Worm (Caenorhabditis elegans) whole organism, young adult: ENCODE measurements around the gene F28C6.5.

Source experiments
- C06A6.2 ChIP-seq: fragments of 200-800 bp; sonication (Bioruptor generic); conservative IDR thresholded peaks from 2 replicates; pipeline ENCODE4 v1.3.6; 2022; ENCODE audit warnings: missing genetic modification characterization, missing compliant biosample characterization
- C17E4.6 ChIP-seq: fragments of 200-800 bp; sonication (Bioruptor generic); IDR thresholded peaks from 2 replicates; pipeline ENCODE4 v1.3.6; 2022; ENCODE audit warnings: missing genetic modification reagents, missing genetic modification characterization, missing compliant biosample characterization
- F10E7.11 ChIP-seq: sonication (generic microtip); optimal IDR thresholded peaks from 2 replicates; lab custom pipeline; 2017; ENCODE audit warnings: mild to moderate bottlenecking, missing genetic modification characterization, moderate library complexity, missing compliant biosample characterization
- F33H1.4 ChIP-seq: fragments of 200-800 bp; sonication (Bioruptor generic); IDR thresholded peaks from 2 replicates; pipeline ENCODE4 v1.3.6; 2022; ENCODE audit warnings: missing genetic modification reagents, missing genetic modification characterization, missing compliant biosample characterization
- F37B4.10 ChIP-seq: fragments of 200-800 bp; sonication (Bioruptor generic); IDR thresholded peaks from 2 replicates; pipeline ENCODE4 v1.3.6; 2022; ENCODE audit warnings: missing genetic modification characterization, missing compliant biosample characterization
- F39B2.1 ChIP-seq: fragments of 200-800 bp; sonication (Bioruptor generic); IDR thresholded peaks from 2 replicates; pipeline ENCODE4 v1.3.6; 2022; ENCODE audit warnings: missing genetic modification reagents, missing genetic modification characterization, missing compliant biosample characterization
- F55B11.4 ChIP-seq: sonication (generic microtip); optimal IDR thresholded peaks from 2 replicates; lab custom pipeline; 2016; ENCODE audit warnings: missing compliant biosample characterization, missing genetic modification characterization, borderline replicate concordance; ENCODE audit not compliant: insufficient read depth
- K11D2.4 ChIP-seq: fragments of 200-800 bp; sonication (Bioruptor generic); IDR thresholded peaks from 2 replicates; pipeline ENCODE4 v1.3.6; 2022; ENCODE audit warnings: missing genetic modification reagents, missing genetic modification characterization, missing compliant biosample characterization
- Y53F4B.3 ChIP-seq: fragments of 200-800 bp; sonication (Bioruptor generic); IDR thresholded peaks from 2 replicates; pipeline ENCODE4 v1.3.6; 2022; ENCODE audit warnings: missing genetic modification reagents, missing genetic modification characterization, missing compliant biosample characterization
- Y56A3A.18 ChIP-seq: fragments of 200-800 bp; sonication (Bioruptor generic); IDR thresholded peaks from 2 replicates; pipeline ENCODE4 v1.3.6; 2022; ENCODE audit warnings: missing genetic modification reagents, missing genetic modification characterization, missing compliant biosample characterization
- ZK185.1 ChIP-seq: sonication (generic microtip); optimal IDR thresholded peaks from 2 replicates; lab custom pipeline; 2016; ENCODE audit warnings: mild to moderate bottlenecking, missing genetic modification characterization, missing compliant biosample characterization; ENCODE audit not compliant: poor library complexity, severe bottlenecking
- akir-1 ChIP-seq: fragments of 200-800 bp; sonication (Bioruptor generic); optimal IDR thresholded peaks from 2 replicates; lab custom pipeline; 2018; ENCODE audit warnings: mild to moderate bottlenecking, missing genetic modification characterization, moderate library complexity, missing compliant biosample characterization
- aptf-2 ChIP-seq: fragments of 200-800 bp; sonication (Bioruptor generic); conservative IDR thresholded peaks from 2 replicates; pipeline ENCODE4 v1.3.6; 2022; ENCODE audit warnings: missing genetic modification reagents, missing genetic modification characterization, missing compliant biosample characterization
- athp-1 ChIP-seq: sonication (generic microtip); optimal IDR thresholded peaks from 2 replicates; lab custom pipeline; 2017; ENCODE audit warnings: mild to moderate bottlenecking, missing genetic modification characterization, missing compliant biosample characterization
- attf-3 ChIP-seq: fragments of 200-800 bp; sonication (Bioruptor generic); conservative IDR thresholded peaks from 2 replicates; pipeline ENCODE4 v1.3.6; 2022; ENCODE audit warnings: missing genetic modification reagents, missing genetic modification characterization, missing compliant biosample characterization
- attf-5 ChIP-seq: fragments of 200-800 bp; sonication (Bioruptor generic); optimal IDR thresholded peaks from 2 replicates; lab custom pipeline; 2018; ENCODE audit warnings: mild to moderate bottlenecking, missing genetic modification characterization, missing compliant biosample characterization
- ceh-100 ChIP-seq: fragments of 200-800 bp; sonication (Bioruptor generic); IDR thresholded peaks from 2 replicates; pipeline ENCODE4 v1.3.6; 2022; ENCODE audit warnings: missing genetic modification reagents, missing genetic modification characterization, missing compliant biosample characterization
- ceh-40 ChIP-seq: fragments of 200-800 bp; sonication (Bioruptor generic); IDR thresholded peaks from 2 replicates; pipeline ENCODE4 v1.3.6; 2022; ENCODE audit warnings: missing genetic modification characterization, missing compliant biosample characterization
- chd-7 ChIP-seq: sonication (generic microtip); optimal IDR thresholded peaks from 2 replicates; lab custom pipeline; 2016; ENCODE audit warnings: mild to moderate bottlenecking, missing genetic modification characterization, moderate library complexity, missing compliant biosample characterization
- dox-1 ChIP-seq: fragments of 200-800 bp; sonication (Bioruptor generic); IDR thresholded peaks from 2 replicates; pipeline ENCODE4 v1.3.6; 2022; ENCODE audit warnings: missing genetic modification reagents, missing genetic modification characterization, missing compliant biosample characterization
- dpl-1 ChIP-seq: fragments of 150-350 bp; optimal IDR thresholded peaks from 2 replicates; lab custom pipeline; 2014; ENCODE audit warnings: missing biosample characterization, missing genetic modification reagents, missing genetic modification characterization
- egl-18 ChIP-seq: fragments of 200-800 bp; sonication (Bioruptor generic); IDR thresholded peaks from 2 replicates; pipeline ENCODE4 v1.3.6; 2022; ENCODE audit warnings: missing genetic modification reagents, missing genetic modification characterization, missing compliant biosample characterization
- egl-44 ChIP-seq: fragments of 200-800 bp; sonication (Bioruptor generic); IDR thresholded peaks from 2 replicates; pipeline ENCODE4 v1.3.6; 2022; ENCODE audit warnings: missing genetic modification reagents, missing genetic modification characterization, missing compliant biosample characterization
- fkh-3 ChIP-seq: sonication (generic microtip); optimal IDR thresholded peaks from 2 replicates; lab custom pipeline; 2016; ENCODE audit warnings: mild to moderate bottlenecking, missing genetic modification characterization, missing compliant biosample characterization
- hlh-12 ChIP-seq: sonication (generic microtip); optimal IDR thresholded peaks from 2 replicates; lab custom pipeline; 2016; ENCODE audit warnings: missing genetic modification characterization, missing compliant biosample characterization
- hmg-1.2 ChIP-seq: fragments of 200-800 bp; sonication (Bioruptor generic); IDR thresholded peaks from 2 replicates; pipeline ENCODE4 v1.3.6; 2022; ENCODE audit warnings: missing genetic modification reagents, missing genetic modification characterization, missing compliant biosample characterization
- hrde-1 ChIP-seq: sonication (generic microtip); optimal IDR thresholded peaks from 2 replicates; lab custom pipeline; 2016; ENCODE audit warnings: missing genetic modification characterization, mild to moderate bottlenecking, missing compliant biosample characterization, moderate library complexity, missing genotype, missing genetic modification reagents, borderline replicate concordance
- hsf-1 ChIP-seq: fragments of 200-800 bp; sonication (Bioruptor generic); IDR thresholded peaks from 2 replicates; pipeline ENCODE4 v1.3.6; 2022; ENCODE audit warnings: missing genetic modification reagents, missing genetic modification characterization, missing compliant biosample characterization
- lag-1 ChIP-seq: fragments of 200-800 bp; sonication (Bioruptor generic); IDR thresholded peaks from 2 replicates; pipeline ENCODE4 v1.3.6; 2022; ENCODE audit warnings: missing genetic modification reagents, missing genetic modification characterization, missing compliant biosample characterization
- lin-35 ChIP-seq, 3 experiments: fragments of 150-350 bp in 2 of 3; sonication (generic microtip) in 1 of 3; optimal IDR thresholded peaks; 2 replicates each; lab custom pipeline; 2014 to 2018; ENCODE audit warnings: missing biosample characterization in 3 of 3, missing genetic modification characterization in 3 of 3, missing genetic modification reagents in 3 of 3
- lsl-1 ChIP-seq: fragments of 200-800 bp; sonication (Bioruptor generic); optimal IDR thresholded peaks from 2 replicates; lab custom pipeline; 2018; ENCODE audit warnings: mild to moderate bottlenecking, missing genetic modification characterization, moderate library complexity, missing compliant biosample characterization
- madf-8 ChIP-seq: fragments of 200-800 bp; sonication (Bioruptor generic); conservative IDR thresholded peaks from 2 replicates; pipeline ENCODE4 v1.3.6; 2022; ENCODE audit warnings: missing genetic modification reagents, missing genetic modification characterization, missing compliant biosample characterization
- mes-4 ChIP-seq: sonication (generic microtip); optimal IDR thresholded peaks from 2 replicates; lab custom pipeline; 2016; ENCODE audit warnings: missing genotype, missing genetic modification characterization, missing compliant biosample characterization
- mxl-1 ChIP-seq: sonication (generic microtip); optimal IDR thresholded peaks from 2 replicates; lab custom pipeline; 2016; ENCODE audit warnings: missing genetic modification characterization, missing compliant biosample characterization
- pbrm-1 ChIP-seq: fragments of 200-800 bp; sonication (Bioruptor generic); IDR thresholded peaks from 2 replicates; pipeline ENCODE4 v1.3.6; 2022; ENCODE audit warnings: missing genetic modification reagents, missing genetic modification characterization, missing compliant biosample characterization
- rec-8 ChIP-seq, 2 experiments: sonication (generic microtip); optimal IDR thresholded peaks; 2 replicates each; lab custom pipeline; 2016; ENCODE audit warnings: mild to moderate bottlenecking in 2 of 2, missing genetic modification characterization in 2 of 2, missing genetic modification reagents in 2 of 2, missing genotype in 2 of 2, missing biosample characterization in 1 of 2, missing compliant biosample characterization in 1 of 2, moderate library complexity in 1 of 2
- sdz-38 ChIP-seq: sonication (generic microtip); optimal IDR thresholded peaks from 2 replicates; lab custom pipeline; 2016; ENCODE audit warnings: missing genotype, missing genetic modification characterization, missing compliant biosample characterization
- sea-2 ChIP-seq: fragments of 200-800 bp; sonication (Bioruptor generic); IDR thresholded peaks from 2 replicates; pipeline ENCODE4 v1.3.6; 2022; ENCODE audit warnings: missing genetic modification characterization, missing compliant biosample characterization
- unc-130 ChIP-seq: sonication (generic microtip); optimal IDR thresholded peaks from 2 replicates; lab custom pipeline; 2016; ENCODE audit warnings: missing genetic modification reagents, missing genetic modification characterization, missing compliant biosample characterization
- ztf-26 ChIP-seq: sonication (generic microtip); optimal IDR thresholded peaks from 2 replicates; lab custom pipeline; 2017; ENCODE audit warnings: missing genetic modification characterization, missing compliant biosample characterization
- ztf-28 ChIP-seq: fragments of 200-800 bp; sonication (Bioruptor generic); IDR thresholded peaks from 2 replicates; pipeline ENCODE4 v1.3.6; 2022; ENCODE audit warnings: missing genetic modification reagents, missing genetic modification characterization, missing compliant biosample characterization
- ztf-3 ChIP-seq: fragments of 200-800 bp; sonication (Bioruptor generic); optimal IDR thresholded peaks from 2 replicates; lab custom pipeline; 2018; ENCODE audit warnings: mild to moderate bottlenecking, missing genetic modification characterization, missing compliant biosample characterization

The F28C6.5 gene

ce11 chrII:8590684-8591083 is 8.6 kb upstream of the F28C6.5 start, which contains the start of gene aptf-4:
TSS of gene aptf-4 (plus strand) at chrII:8590984.
- no peak for TF ChIP-seq ceh-100 (GFP tag; lab: Robert Waterston, UW)

DNA sequence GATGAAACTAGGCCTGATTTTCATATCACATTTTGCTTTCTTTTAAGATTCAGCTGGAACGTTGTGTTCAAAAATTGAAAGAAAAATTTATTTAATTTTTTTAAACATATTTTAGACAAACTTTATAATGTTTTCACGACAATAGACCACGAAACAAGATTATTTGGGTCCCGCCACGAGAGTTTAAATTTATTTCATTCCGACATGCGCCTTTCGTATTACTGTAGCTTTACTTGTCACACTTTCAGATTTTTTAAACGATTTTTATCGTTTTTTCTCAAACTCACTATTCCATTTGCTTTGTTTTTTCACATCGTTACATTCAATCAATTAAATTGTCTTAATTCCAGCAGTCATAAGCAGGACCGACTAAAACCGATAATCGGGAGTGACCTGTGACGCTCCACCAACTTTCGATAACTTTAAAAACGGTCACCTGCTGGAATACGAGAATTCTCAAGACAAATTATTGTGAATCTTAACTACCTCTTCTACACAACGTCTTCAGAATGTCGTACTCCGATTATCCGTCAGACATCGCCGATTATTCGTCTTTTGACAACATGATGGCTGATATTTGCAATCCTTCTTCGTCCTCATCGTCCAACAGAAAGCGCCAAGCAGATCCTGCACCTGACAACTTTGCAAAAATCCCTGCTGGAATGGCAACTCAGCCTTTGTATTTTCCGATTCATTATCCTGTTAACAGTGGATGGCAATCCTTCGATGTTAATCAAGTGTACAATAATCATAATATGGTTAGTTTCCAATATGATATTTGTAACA is 5.3 kb upstream of the F28C6.5 start, which contains the start of gene aptf-3:
Gene aptf-3 (plus strand): TSS at position 351 of the 786 bp plus-strand sequence.
- TF ChIP-seq lsl-1 (peak; percentile 71), hmg-1.2 (no peak), F39B2.1 (GFP tag; lab: Robert Waterston, UW) (no peak), F33H1.4 (GFP tag; lab: Robert Waterston, UW) (peak; percentile 69)

DNA sequence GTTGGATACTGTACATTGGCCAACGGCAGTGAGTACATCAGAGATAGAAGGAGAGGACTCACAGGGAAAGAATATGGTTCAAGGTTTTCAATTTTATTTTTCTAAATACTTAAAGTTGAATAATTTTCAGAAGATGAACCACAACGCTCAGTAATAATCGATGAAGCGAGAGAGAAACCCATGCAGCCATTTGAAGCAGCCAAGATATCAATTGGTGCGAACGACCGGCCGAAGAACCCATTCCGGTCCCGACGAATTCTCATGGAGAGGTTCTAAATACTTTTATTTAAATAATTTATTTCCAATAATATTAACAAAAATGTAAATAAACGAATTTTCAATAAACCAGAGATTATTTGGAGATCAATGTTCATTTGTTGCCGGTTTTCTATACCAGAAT is 851 bp downstream of the F28C6.5 start, which contains the start of gene pigg-1:
Gene pigg-1 (minus strand): TSS at position 101 of the 400 bp plus-strand sequence.
- no peak for TF ChIP-seq ceh-40
- no peak for TF ChIP-seq sdz-38 (tag; lab: Kevin White, UChicago)
- no peak for TF ChIP-seq F10E7.11
- no peak for TF ChIP-seq hlh-12 (tag; lab: Kevin White, UChicago)
- TF ChIP-seq dox-1 (GFP tag; lab: Robert Waterston, UW) = no peak
- TF ChIP-seq K11D2.4 (GFP tag; lab: Robert Waterston, UW) = no peak
- no peak for TF ChIP-seq mes-4 (tag; lab: Kevin White, UChicago)
- TF ChIP-seq fkh-3 (tag; lab: Kevin White, UChicago) = no peak
- TF ChIP-seq hrde-1 (tag; lab: Kevin White, UChicago) = no peak
- TF ChIP-seq unc-130 (GFP tag; lab: Kevin White, UChicago) = no peak
- no peak for TF ChIP-seq ztf-28 (GFP tag; lab: Robert Waterston, UW)

ce11 chrII:8602337-8602944 is 3.1 kb downstream of the F28C6.5 start, which contains the start of the genes cpf-1 and rpl-26:
TSS of gene cpf-1 (minus strand) at chrII:8602440.
TSS of gene rpl-26 (plus strand) at chrII:8602785.
- TF ChIP-seq athp-1 (tag; lab: Kevin White, UChicago) (no peak), dpl-1 (GFP tag; lab: Kevin White, UChicago) (no peak), ztf-26 (tag; lab: Kevin White, UChicago) (no peak), pbrm-1 (GFP tag; lab: Robert Waterston, UW) (no peak), F37B4.10 (no peak), sea-2 (no peak), aptf-2 (no peak), Y56A3A.18 (GFP tag; lab: Robert Waterston, UW) (no peak), akir-1 (GFP tag; lab: Kevin White, UChicago) (no peak), mxl-1 (no peak), chd-7 (tag; lab: Kevin White, UChicago) (no peak), attf-3 (no peak), Y53F4B.3 (no peak), ZK185.1 (tag; lab: Kevin White, UChicago) (no peak), attf-5 (peak; percentile 18), rec-8 (tag; optimal IDR thresholded peaks at IDR 0.05; lab: Kevin White, UChicago) (no peak), ztf-3 (GFP tag; lab: Kevin White, UChicago) (no peak), hsf-1 (GFP tag; lab: Robert Waterston, UW) (no peak), hlh-12 (tag; lab: Kevin White, UChicago) (no peak), F55B11.4 (tag; lab: Kevin White, UChicago) (no peak), lin-35 (GFP tag; optimal IDR thresholded peaks at IDR 0.05; lab: Kevin White, UChicago) (no peak), lag-1 (no peak), sdz-38 (tag; lab: Kevin White, UChicago) (no peak), C17E4.6 (GFP tag; lab: Robert Waterston, UW) (no peak), C06A6.2 (no peak), egl-18 (GFP tag; lab: Robert Waterston, UW) (no peak), egl-44 (no peak), madf-8 (GFP tag; lab: Robert Waterston, UW) (no peak)
